Worm (Caenorhabditis elegans): ENCODE measurements around the gene Y73B3A.11.
"Not testable (repeated sequence)": the region's sequence is repeated elsewhere in the genome, so short reads cannot be mapped to it uniquely, and the experiment has no call there.

The Y73B3A.11 gene

ce11 chrX:147824-148223 lies at the start of gene Y73B3A.11:
Gene Y73B3A.11 (plus strand): TSS chrX:148124.
- TF ChIP-seq hmbx-1 (tag; optimal IDR thresholded peaks at IDR 0.05) (no peak), hmg-4 (GFP tag; optimal IDR thresholded peaks at IDR 0.05) (no peak), pes-1 (GFP tag; IDR thresholded peaks at IDR 0.05) (no peak), B0310.2 (tag; optimal IDR thresholded peaks at IDR 0.05) (no peak), scrt-1 (GFP tag; IDR thresholded peaks at IDR 0.05) (no peak), ama-1 (optimal IDR thresholded peaks at IDR 0.05) (no peak), tbx-37 (GFP tag; conservative IDR thresholded peaks at IDR 0.05) (no peak), aly-1 (tag; optimal IDR thresholded peaks at IDR 0.05) (no peak), flt-1 (GFP tag; IDR thresholded peaks at IDR 0.05) (no peak), ets-7 (tag; optimal IDR thresholded peaks at IDR 0.05) (no peak), ceh-13 (GFP tag; optimal IDR thresholded peaks at IDR 0.05) (no peak), tra-4 (tag; optimal IDR thresholded peaks at IDR 0.05) (no peak), tbx-11 (GFP tag; IDR thresholded peaks at IDR 0.05) (no peak), F13C5.2 (tag; optimal IDR thresholded peaks at IDR 0.05) (no peak), hnd-1 (tag; optimal IDR thresholded peaks at IDR 0.05) (no peak)

DNA sequence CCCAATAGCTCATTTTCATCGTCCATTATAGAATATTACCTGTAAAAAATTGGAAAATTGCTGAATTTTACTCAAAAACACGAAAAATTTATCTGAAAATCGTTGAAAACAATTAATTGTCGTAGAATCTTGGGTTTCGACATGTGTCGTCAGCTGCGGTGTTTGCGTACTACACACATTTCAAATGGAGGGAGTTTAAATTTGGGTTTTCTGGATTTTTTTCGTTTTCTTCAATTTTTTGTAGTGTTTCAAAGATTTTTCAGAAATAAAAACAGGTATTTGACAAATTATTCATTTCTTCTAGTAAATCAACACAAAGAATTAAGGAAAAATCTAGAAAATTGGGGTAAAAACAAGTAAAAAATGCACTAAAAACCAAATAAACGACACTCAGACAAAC lies 43.2 kb upstream of the Y73B3A.11 start, which contains the start of gene Y73B3A.4:
Gene Y73B3A.4, minus strand, starts transcription at position 41 of the 400 bp plus-strand sequence.
- not testable (repeated sequence) for TF ChIP-seq sea-1 (GFP tag; conservative IDR thresholded peaks at IDR 0.05); B0310.2 (tag; optimal IDR thresholded peaks at IDR 0.05); flt-1 (GFP tag; IDR thresholded peaks at IDR 0.05)

- not testable (repeated sequence) for TF ChIP-seq ama-1 (optimal IDR thresholded peaks at IDR 0.05); hmg-4 (GFP tag; optimal IDR thresholded peaks at IDR 0.05); aly-1 (tag; optimal IDR thresholded peaks at IDR 0.05)
Measured at ce11 chrX:108929-109328, 39.0 kb upstream of the Y73B3A.11 start, which contains the start of gene elk-2. Gene elk-2 (minus strand): TSS chrX:109029.

DNA sequence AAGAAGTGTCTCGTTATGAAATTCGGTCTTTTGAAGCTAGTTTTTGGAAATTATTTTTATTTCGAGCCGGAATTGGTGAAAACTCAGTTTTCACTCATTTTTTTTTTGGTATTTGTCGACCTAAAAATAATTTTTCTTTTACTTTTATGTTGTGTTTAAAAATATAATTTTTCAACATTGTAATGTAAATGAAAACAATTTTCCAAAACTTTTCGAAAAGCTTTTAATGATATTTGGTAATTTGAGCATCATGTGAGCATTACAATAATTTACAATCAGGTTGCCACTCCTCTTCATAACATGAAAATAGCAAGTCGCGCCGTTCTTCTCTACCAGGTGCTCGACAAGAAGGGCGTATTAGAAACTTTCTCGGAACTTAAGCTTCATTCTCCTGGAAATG lies 33.5 kb upstream of the Y73B3A.11 start, which contains the start of gene fbxa-221:
Gene fbxa-221, plus strand, starts transcription at position 301 of the 400 bp plus-strand sequence.
- not testable (repeated sequence) for TF ChIP-seq tra-4 (tag; optimal IDR thresholded peaks at IDR 0.05); hmg-4 (GFP tag; optimal IDR thresholded peaks at IDR 0.05); ama-1 (optimal IDR thresholded peaks at IDR 0.05)

DNA sequence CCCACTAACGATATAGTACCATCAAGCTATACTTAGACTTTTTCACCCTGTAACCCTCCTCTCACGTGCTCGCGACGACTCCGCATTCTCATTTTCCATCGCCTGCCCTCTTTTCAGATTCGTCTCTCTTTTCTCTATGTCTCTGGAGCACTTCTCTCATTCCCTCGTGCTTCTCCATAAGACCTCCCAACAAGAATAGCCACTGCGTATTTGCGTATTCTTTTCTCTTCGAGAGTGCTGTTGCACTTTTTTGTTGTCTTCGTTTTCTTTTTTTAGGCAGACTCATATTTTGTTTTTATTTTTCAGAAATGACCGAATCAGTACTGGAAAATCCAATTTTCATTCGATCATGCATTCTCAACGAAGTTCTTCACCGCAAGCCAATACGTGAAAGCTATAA lies 30.8 kb upstream of the Y73B3A.11 start, which contains the start of gene fbxa-222:
Gene fbxa-222, plus strand, starts transcription at position 301 of the 400 bp plus-strand sequence.
- TF ChIP-seq aly-1 (tag; optimal IDR thresholded peaks at IDR 0.05) (no peak), tra-4 (tag; optimal IDR thresholded peaks at IDR 0.05) (no peak), flt-1 (GFP tag; IDR thresholded peaks at IDR 0.05) (no peak), scrt-1 (GFP tag; IDR thresholded peaks at IDR 0.05) (no peak), sea-1 (GFP tag; conservative IDR thresholded peaks at IDR 0.05) (no peak), hnd-1 (tag; optimal IDR thresholded peaks at IDR 0.05) (no peak), hmg-4 (GFP tag; optimal IDR thresholded peaks at IDR 0.05) (no peak), ama-1 (optimal IDR thresholded peaks at IDR 0.05) (no peak), ets-7 (tag; optimal IDR thresholded peaks at IDR 0.05) (no peak)

DNA sequence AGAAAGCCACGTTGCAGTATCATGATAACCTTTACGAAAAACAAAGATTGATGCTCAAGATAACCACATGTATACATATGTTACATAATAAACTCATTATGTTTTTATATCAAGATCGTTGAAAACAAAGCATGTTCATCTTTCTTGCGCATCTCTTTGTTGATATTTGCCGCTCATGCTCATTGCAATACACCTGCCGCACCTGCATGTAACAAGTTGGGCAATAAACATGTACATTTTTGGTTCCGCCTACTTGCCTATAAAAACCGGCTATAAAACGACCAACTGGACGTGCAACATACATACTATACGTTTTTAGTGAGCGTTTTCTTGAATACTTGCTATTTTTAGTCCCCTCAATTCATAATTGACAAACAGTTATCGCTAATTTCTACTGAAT lies 28.6 kb upstream of the Y73B3A.11 start, which contains the start of gene fbxa-16:
Gene fbxa-16, plus strand, starts transcription at position 301 of the 400 bp plus-strand sequence.
- TF ChIP-seq hmbx-1 (tag; optimal IDR thresholded peaks at IDR 0.05); tbx-11 (GFP tag; IDR thresholded peaks at IDR 0.05); F13C5.2 (tag; optimal IDR thresholded peaks at IDR 0.05): not testable (repeated sequence)

DNA sequence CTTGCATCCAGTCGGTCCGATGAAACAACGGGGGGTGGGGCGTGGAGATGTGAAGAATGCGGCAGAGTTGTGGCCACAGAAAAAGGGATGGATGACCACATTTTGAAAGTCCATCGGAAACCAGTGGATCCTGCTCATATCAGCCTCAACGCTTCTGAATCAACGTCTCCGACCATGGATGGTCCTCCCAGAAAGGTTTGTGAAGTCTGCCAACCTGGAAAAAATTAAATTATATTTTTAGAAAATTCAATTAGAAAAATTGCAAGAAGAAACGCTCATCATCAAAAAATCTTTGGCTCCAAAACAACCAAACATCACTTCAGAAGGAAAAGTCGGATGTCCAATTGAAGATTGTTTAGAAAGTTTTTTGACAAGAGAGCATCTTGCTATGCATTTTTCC lies 6.8 kb upstream of the Y73B3A.11 start, which contains the start of gene Y73B3A.8:
Gene Y73B3A.8, minus strand, starts transcription at position 101 of the 400 bp plus-strand sequence.
- no peak for TF ChIP-seq tra-4 (tag; optimal IDR thresholded peaks at IDR 0.05)

DNA sequence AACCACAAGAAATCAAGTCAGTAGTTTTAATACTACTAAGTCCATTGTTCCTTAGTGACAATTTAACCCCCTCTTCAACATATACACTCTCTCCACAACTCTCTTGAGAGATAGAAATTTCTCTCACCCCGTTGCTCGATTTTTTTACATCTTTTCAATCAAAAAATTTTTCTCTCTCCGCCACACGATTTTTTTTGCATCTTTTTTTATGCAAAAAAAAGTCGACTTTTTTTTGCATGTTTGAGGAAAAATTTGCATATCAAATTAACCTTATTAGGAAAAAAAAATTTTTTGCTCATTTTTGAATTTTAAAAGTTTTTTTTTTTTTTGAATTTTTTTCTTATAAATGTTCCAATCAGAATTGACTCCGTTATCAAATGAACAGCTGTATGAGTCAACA lies 1.1 kb upstream of the Y73B3A.11 start:
- TF ChIP-seq ets-7 (tag; optimal IDR thresholded peaks at IDR 0.05) (no peak), ama-1 (optimal IDR thresholded peaks at IDR 0.05) (no peak), tbx-37 (GFP tag; conservative IDR thresholded peaks at IDR 0.05) (no peak), aly-1 (tag; optimal IDR thresholded peaks at IDR 0.05) (no peak)

DNA sequence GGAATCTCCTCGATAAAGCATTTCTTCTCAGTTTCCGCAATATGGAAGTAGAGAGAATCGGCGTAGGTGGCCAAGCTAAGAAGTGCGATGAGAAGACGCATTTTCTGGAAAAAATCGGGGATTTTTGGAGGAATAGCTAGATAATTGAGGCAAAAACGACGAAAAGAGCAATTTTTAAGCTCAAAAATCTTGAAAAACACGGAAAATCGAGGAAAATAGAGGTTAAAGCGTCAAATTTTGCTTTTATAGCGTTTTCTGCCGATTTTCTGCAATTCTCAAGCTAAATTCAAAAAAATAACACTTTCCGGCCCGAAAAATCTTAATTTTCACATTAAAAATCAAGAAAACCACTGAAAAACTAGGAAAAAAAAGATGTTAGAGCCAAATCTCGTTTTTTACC lies 15.1 kb downstream of the Y73B3A.11 start, which contains the start of gene tmed-12:
Gene tmed-12, minus strand, starts transcription at position 101 of the 400 bp plus-strand sequence.
- TF ChIP-seq tbx-11 (GFP tag; IDR thresholded peaks at IDR 0.05); ceh-13 (GFP tag; optimal IDR thresholded peaks at IDR 0.05); pes-1 (GFP tag; IDR thresholded peaks at IDR 0.05): not testable (repeated sequence)

DNA sequence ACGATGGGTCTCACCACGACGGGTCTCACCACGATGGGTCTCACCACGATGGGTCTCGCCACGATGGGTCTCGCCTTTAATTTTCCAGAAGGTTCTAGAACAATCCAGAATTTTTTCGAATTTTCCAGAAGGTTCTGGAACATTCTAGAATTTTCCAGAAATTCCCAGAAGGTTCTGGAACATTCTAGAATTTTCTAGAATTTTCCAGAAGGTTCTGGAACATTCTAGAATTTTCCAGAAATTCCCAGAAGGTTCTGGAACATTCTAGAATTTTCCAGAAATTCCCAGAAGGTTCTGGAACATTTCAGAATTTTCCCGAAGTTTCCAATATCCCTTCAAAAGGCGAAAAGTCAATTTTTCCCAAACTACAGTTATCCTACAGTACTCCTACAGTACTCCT lies 21.6 kb downstream of the Y73B3A.11 start:
- TF ChIP-seq pes-1 (GFP tag; IDR thresholded peaks at IDR 0.05): 0 out of 2 replicates have a peak, but pooled peaks have one; percentile 26
